Worm (Caenorhabditis elegans) whole organism, L4 larva: Measurements from ENCODE around the gene JC8.16.

ENCODE experiments used
- F26F4.8 ChIP-seq: fragments of 200-800 bp; sonication (Bioruptor generic); conservative IDR thresholded peaks from 2 replicates; pipeline ENCODE4 v1.3.6; 2022; ENCODE audit warnings: missing genetic modification characterization, missing compliant biosample characterization
- R02D3.7 ChIP-seq: fragments of 150-350 bp; sonication (generic microtip); optimal IDR thresholded peaks from 3 replicates; lab custom pipeline; 2014; ENCODE audit warnings: missing biosample characterization, missing genetic modification characterization
- ctbp-1 ChIP-seq: fragments of 200-800 bp; sonication (Bioruptor generic); IDR thresholded peaks from 2 replicates; pipeline ENCODE4 v1.3.6; 2022; ENCODE audit warnings: missing genetic modification reagents, missing genetic modification characterization, missing compliant biosample characterization
- daf-8 ChIP-seq: fragments of 200-800 bp; sonication (Bioruptor generic); IDR thresholded peaks from 2 replicates; pipeline ENCODE4 v1.3.6; 2022; ENCODE audit warnings: missing genetic modification characterization, missing compliant biosample characterization
- fkh-10 ChIP-seq: fragments of 150-350 bp; optimal IDR thresholded peaks from 2 replicates; lab custom pipeline; 2014; ENCODE audit warnings: missing biosample characterization, missing genetic modification reagents, missing genetic modification characterization
- gei-8 ChIP-seq: fragments of 200-800 bp; sonication (Bioruptor generic); optimal IDR thresholded peaks from 2 replicates; lab custom pipeline; 2018; ENCODE audit warnings: mild to moderate bottlenecking, missing genetic modification characterization, missing compliant biosample characterization
- mxl-3 ChIP-seq: fragments of 200-800 bp; sonication (Bioruptor generic); optimal IDR thresholded peaks from 2 replicates; lab custom pipeline; 2018; ENCODE audit warnings: mild to moderate bottlenecking, missing genetic modification characterization, missing compliant biosample characterization
- pha-4 ChIP-seq, 2 experiments: fragments of 150-350 bp in 1 of 2; fragments of 200-800 bp in 1 of 2; sonication (Bioruptor generic) in 1 of 2; IDR thresholded peaks in 1 of 2; optimal IDR thresholded peaks in 1 of 2; 2 replicates each; pipeline versions ENCODE4 v1.3.6 to Lab custom; 2014 to 2022; ENCODE audit warnings: missing genetic modification characterization in 2 of 2, missing genetic modification reagents in 2 of 2, missing biosample characterization in 1 of 2, missing compliant biosample characterization in 1 of 2
- saeg-2 ChIP-seq: fragments of 200-800 bp; sonication (Bioruptor generic); IDR thresholded peaks from 2 replicates; pipeline ENCODE4 v1.3.6; 2022; ENCODE audit warnings: missing genetic modification reagents, missing genetic modification characterization, missing compliant biosample characterization
- skn-1 ChIP-seq: fragments of 150-350 bp; optimal IDR thresholded peaks from 2 replicates; lab custom pipeline; 2014; ENCODE audit warnings: missing biosample characterization, missing genetic modification characterization
- tag-97 ChIP-seq: fragments of 200-800 bp; sonication (Bioruptor generic); IDR thresholded peaks from 2 replicates; pipeline ENCODE4 v1.3.6; 2022; ENCODE audit warnings: missing genetic modification characterization, missing compliant biosample characterization
- unc-39 ChIP-seq: sonication (generic microtip); optimal IDR thresholded peaks from 2 replicates; lab custom pipeline; 2017; ENCODE audit warnings: missing biosample characterization, missing genetic modification characterization
- unc-62 ChIP-seq, 3 experiments: fragments of 150-350 bp in 1 of 3; sonication (generic microtip); optimal IDR thresholded peaks in 2 of 3; peaks in 1 of 3; 1 replicate in 1 of 3; 2 replicates in 2 of 3; lab custom pipeline; 2014 to 2017; ENCODE audit warnings: missing biosample characterization in 3 of 3, missing genetic modification characterization in 3 of 3, missing genetic modification reagents in 3 of 3, missing genotype in 1 of 3

- TF ChIP-seq F26F4.8 (GFP tag; lab: Robert Waterston, UW) = no peak
- no peak for TF ChIP-seq R02D3.7 (tag; lab: Kevin White, UChicago)
- no peak for TF ChIP-seq daf-8 (GFP tag; lab: Robert Waterston, UW)
- no peak for TF ChIP-seq unc-39 (tag; lab: Kevin White, UChicago)
- no peak for TF ChIP-seq skn-1 (tag; lab: Kevin White, UChicago)
- TF ChIP-seq saeg-2 (GFP tag; lab: Robert Waterston, UW) = no peak
- TF ChIP-seq gei-8 (GFP tag; lab: Kevin White, UChicago) = no peak
- TF ChIP-seq fkh-10 (GFP tag; lab: Kevin White, UChicago) = no peak
- TF ChIP-seq ctbp-1 (GFP tag; lab: Robert Waterston, UW) = no peak
- no peak for TF ChIP-seq mxl-3 (GFP tag; lab: Kevin White, UChicago)
- no peak for TF ChIP-seq pha-4 (GFP tag; IDR thresholded peaks at IDR 0.05; lab: Robert Waterston, UW)
- no peak for TF ChIP-seq pha-4 (tag; optimal IDR thresholded peaks at IDR 0.05; lab: Kevin White, UChicago)
- no peak for TF ChIP-seq unc-62 (GFP tag; optimal IDR thresholded peaks at IDR 0.05 in 1 of 2; lab: Kevin White, UChicago)
- TF ChIP-seq unc-62 (tag; optimal IDR thresholded peaks at IDR 0.05; lab: Kevin White, UChicago) = no peak
- TF ChIP-seq tag-97 (GFP tag; lab: Robert Waterston, UW) = no peak
Observed at ce11 chrIV:13221657-13222056, 37.3 kb upstream of the JC8.16 start, which contains the start of gene C48D1.5.
